Fruit fly (Drosophila melanogaster): ENCODE results near the gene Met.
A peak's percentile ranks its signal among the peaks of the same experiment; 100 is the strongest.

The Met gene

DNA sequence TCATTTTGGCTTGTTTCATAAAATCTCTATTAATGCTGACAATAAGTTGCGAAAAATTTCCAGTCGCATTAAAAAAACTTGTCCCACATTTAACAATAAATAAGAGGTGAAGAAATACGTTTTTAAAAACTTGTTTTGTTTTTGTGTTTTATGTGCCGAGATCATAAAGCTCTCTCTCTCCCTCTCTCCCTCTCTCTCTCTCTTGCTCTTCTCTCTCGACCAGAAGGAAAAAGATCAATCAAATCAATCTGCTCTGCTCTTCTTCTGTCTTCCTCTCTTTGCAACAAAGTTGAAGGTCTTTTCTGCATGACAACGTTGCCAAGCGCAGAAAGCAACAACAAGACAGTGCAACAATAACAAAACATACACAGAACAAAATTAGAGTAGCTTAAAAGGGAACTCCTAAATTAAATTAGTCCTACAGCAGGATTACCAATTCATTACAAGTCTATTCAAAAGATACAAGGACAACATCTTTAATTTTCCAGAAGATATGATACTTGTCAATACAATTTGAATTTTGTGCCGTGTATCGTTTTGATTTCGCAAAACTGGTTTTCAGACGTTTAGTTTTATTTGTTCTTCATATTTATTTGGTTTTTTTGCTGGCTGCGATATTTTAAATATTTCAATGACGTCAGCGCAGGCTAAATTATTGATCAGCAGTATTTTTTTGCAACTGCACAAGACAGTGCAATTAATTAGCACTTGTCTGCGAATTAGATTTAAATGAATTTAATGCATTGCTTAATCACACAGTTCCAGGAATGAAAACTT lies 6.9 kb downstream of the Met start (continued):
- TF ChIP-seq odd (GFP tag; optimal IDR thresholded peaks at IDR 0.05) = peak; percentile 51
- TF ChIP-seq CG17829 (tag; optimal IDR thresholded peaks at IDR 0.05) = peak; percentile 54
- TF ChIP-seq CG11398 (GFP tag; optimal IDR thresholded peaks at IDR 0.05) = peak; percentile 54
- peak; percentile 61 for TF ChIP-seq phol (tag; optimal IDR thresholded peaks at IDR 0.05)
- TF ChIP-seq repo (GFP tag; optimal IDR thresholded peaks at IDR 0.05) = peak; percentile 43
- peak; percentile 36 for TF ChIP-seq cato (GFP tag; optimal IDR thresholded peaks at IDR 0.05; ENCODE audit: borderline replicate concordance)
- no peak for TF ChIP-seq sc (optimal IDR thresholded peaks at IDR 0.05)
- no peak for TF ChIP-seq sc (GFP tag; optimal IDR thresholded peaks at IDR 0.05)
- TF ChIP-seq pita (GFP tag; optimal IDR thresholded peaks at IDR 0.05) = no peak
- peak; percentile 83 for TF ChIP-seq Atf6 (GFP tag; IDR thresholded peaks at IDR 0.05)
- peak; percentile 83 for TF ChIP-seq tgo (GFP tag; IDR thresholded peaks at IDR 0.05)
- TF ChIP-seq tna (GFP tag; IDR thresholded peaks at IDR 0.05; ENCODE audit: partially characterized antibody) = no peak
- TF ChIP-seq Hmx (GFP tag; optimal IDR thresholded peaks at IDR 0.05) = no peak
- no peak for TF ChIP-seq hth (optimal IDR thresholded peaks at IDR 0.05)
- no peak for TF ChIP-seq Dfd (GFP tag; optimal IDR thresholded peaks at IDR 0.05)
- TF ChIP-seq Hr78 (GFP tag; optimal IDR thresholded peaks at IDR 0.05) = no peak
- peak in 1 of 2 experiments; percentile 57 for TF ChIP-seq Eip74EF (GFP tag; optimal IDR thresholded peaks at IDR 0.05)
- TF ChIP-seq CG5180 (GFP tag; optimal IDR thresholded peaks at IDR 0.05) = no peak
- TF ChIP-seq Optix (GFP tag; IDR thresholded peaks at IDR 0.05) = no peak
- no peak; the same call in 1 of the 2 replicates for TF ChIP-seq Doc2 (GFP tag; IDR thresholded peaks at IDR 0.05)
- TF ChIP-seq exex (tag; optimal IDR thresholded peaks at IDR 0.05) = peak; percentile 27
- TF ChIP-seq dimm (GFP tag; IDR thresholded peaks at IDR 0.05) = no peak
- TF ChIP-seq CG5245 (GFP tag; optimal IDR thresholded peaks at IDR 0.05) = peak; percentile 23
- no peak for TF ChIP-seq CG13287 (GFP tag; IDR thresholded peaks at IDR 0.05; ENCODE audit: partially characterized antibody)
- peak; percentile 34 for TF ChIP-seq Usf (GFP tag; optimal IDR thresholded peaks at IDR 0.05)

DNA sequence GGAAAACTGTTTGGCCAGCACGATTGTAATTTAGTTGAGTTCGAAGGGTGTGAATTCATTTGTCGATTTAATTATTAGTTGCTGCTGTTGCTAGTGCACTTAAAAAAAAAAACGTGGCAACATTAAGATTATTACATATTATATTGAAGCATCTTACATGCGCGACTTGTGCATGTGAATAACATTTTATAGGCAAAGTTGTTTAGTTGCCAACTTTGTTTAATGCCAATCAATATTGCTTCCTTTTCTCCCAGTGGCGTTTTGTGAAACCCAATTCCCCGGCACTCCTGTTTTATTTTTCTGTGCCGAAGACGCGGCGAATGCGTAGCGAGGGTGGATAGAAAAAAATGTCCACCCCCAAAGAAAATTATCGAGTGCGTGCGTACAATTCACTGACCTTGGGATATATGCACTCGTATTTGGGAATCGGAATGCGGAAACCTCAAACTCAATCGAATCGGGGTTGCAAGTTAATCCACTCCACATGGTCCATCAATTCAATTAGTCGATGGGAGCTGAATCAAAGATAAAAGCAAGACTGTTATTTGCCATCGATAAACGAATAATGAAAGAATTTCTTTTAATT lies 13.2 kb downstream of the Met start:
- peak; percentile 59 for TF ChIP-seq HLH3B (GFP tag; IDR thresholded peaks at IDR 0.05)
- peak; percentile 66 for TF ChIP-seq CG10267 (tag; optimal IDR thresholded peaks at IDR 0.05)
- TF ChIP-seq gcm2 (GFP tag; optimal IDR thresholded peaks at IDR 0.05) = no peak
- no peak for TF ChIP-seq CHES-1-like (GFP tag; optimal IDR thresholded peaks at IDR 0.05)
- TF ChIP-seq run (tag; optimal IDR thresholded peaks at IDR 0.05) = no peak
- TF ChIP-seq gcm (GFP tag; optimal IDR thresholded peaks at IDR 0.05) = peak; percentile 52
- no peak for TF ChIP-seq CG13287 (GFP tag; IDR thresholded peaks at IDR 0.05; ENCODE audit: partially characterized antibody)
- peak; percentile 82 for TF ChIP-seq nerfin-1 (tag; optimal IDR thresholded peaks at IDR 0.05)
- TF ChIP-seq dmrt11E (tag; optimal IDR thresholded peaks at IDR 0.05) = peak; percentile 83
- peak; percentile 14 for TF ChIP-seq Lhr (GFP tag; optimal IDR thresholded peaks at IDR 0.05)
- peak; percentile 66 for TF ChIP-seq Optix (GFP tag; IDR thresholded peaks at IDR 0.05)
- TF ChIP-seq wor (GFP tag; IDR thresholded peaks at IDR 0.05) = peak; percentile 38; the same call in 1 of the 2 replicates
- no peak for TF ChIP-seq CG13624 (GFP tag; optimal IDR thresholded peaks at IDR 0.05)
- peak; percentile 46 for TF ChIP-seq Chrac-16 (GFP tag; optimal IDR thresholded peaks at IDR 0.05)
- no peak for TF ChIP-seq Dll (GFP tag; IDR thresholded peaks at IDR 0.05; ENCODE audit: partially characterized antibody)
- no peak for TF ChIP-seq toy (GFP tag; IDR thresholded peaks at IDR 0.05)
- TF ChIP-seq ttk (GFP tag; IDR thresholded peaks at IDR 0.05) = peak; percentile 54
- TF ChIP-seq gem (tag; optimal IDR thresholded peaks at IDR 0.05) = peak; percentile 77
- no peak for TF ChIP-seq CG11560 (tag; IDR thresholded peaks at IDR 0.05)
- no peak for TF ChIP-seq B-H2 (GFP tag; optimal IDR thresholded peaks at IDR 0.05)
- TF ChIP-seq CG31388 (GFP tag; optimal IDR thresholded peaks at IDR 0.05) = peak; percentile 33
- TF ChIP-seq so (GFP tag; IDR thresholded peaks at IDR 0.05) = no peak; the same call in 2 of the 3 replicates
- TF ChIP-seq fu2 (GFP tag; optimal IDR thresholded peaks at IDR 0.05) = no peak
- peak; percentile 8 for TF ChIP-seq nau (GFP tag; optimal IDR thresholded peaks at IDR 0.05)
- TF ChIP-seq dati (GFP tag; IDR thresholded peaks at IDR 0.05) = 0 out of 2 replicates have a peak, but pooled peaks have one; percentile 26
- TF ChIP-seq D19A (tag; optimal IDR thresholded peaks at IDR 0.05) = peak; percentile 34
